Worm (Caenorhabditis elegans) whole organism, midembryonic: Measurements from ENCODE around the gene F56D6.14.

Experiments used
- cog-1 ChIP-seq: sonication (generic microtip); optimal IDR thresholded peaks from 2 replicates; lab custom pipeline; 2016; ENCODE audit warnings: missing genetic modification characterization, missing compliant biosample characterization
- flt-1 ChIP-seq: fragments of 200-800 bp; sonication (Bioruptor generic); IDR thresholded peaks from 2 replicates; pipeline ENCODE4 v1.3.6; 2022; ENCODE audit warnings: missing genetic modification characterization, missing compliant biosample characterization

DNA sequence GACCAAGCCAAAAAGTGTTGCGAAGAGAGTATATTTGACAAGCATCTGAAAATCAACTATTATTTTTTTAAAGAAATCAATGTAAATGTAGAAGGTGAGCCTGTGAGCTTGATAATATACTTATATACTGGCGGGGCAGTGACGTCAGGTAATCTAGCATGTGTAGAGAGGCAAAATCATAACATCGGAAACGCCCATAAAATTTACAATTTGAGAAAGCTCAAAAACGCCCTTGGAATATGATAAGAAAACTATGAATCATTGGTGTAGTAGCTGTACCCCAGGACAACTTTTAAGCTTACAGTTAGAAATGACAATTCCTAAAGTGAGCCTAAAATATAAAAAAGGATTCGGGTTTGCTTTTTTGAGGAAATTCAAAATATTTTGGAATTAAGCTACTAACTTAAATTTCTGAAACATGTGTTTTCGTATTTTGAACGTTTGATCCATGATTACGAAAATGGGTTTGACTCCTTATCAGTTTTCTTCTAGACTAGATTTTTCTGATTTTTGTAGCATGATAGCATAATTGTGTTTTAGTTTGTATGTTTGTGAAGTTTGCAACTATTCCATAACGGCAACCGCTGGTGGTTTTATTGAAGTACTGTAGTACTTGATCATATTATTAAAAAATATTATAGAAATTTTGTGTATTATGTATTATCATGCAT is 24.3 kb downstream of the F56D6.14 start, which contains the start of gene clec-174:
- no peak for TF ChIP-seq flt-1 (GFP tag; lab: Robert Waterston, UW)
- TF ChIP-seq cog-1 = no peak
